Fruit fly (Drosophila melanogaster): ENCODE measurements around the gene CG14692.

The CG14692 gene

dm6 chr3R:10784058-10784499 lies 19.7 kb downstream of the CG14692 start, which contains the start of the genes mRpL37 and Rbp1 (continued):
- TF ChIP-seq CG8290 (GFP tag; optimal IDR thresholded peaks at IDR 0.05) (peak; percentile 71), CG8290 (tag; optimal IDR thresholded peaks at IDR 0.05) (no peak), Dip3 (GFP tag; optimal IDR thresholded peaks at IDR 0.05) (peak; percentile 15), CG2129 (GFP tag; IDR thresholded peaks at IDR 0.05; ENCODE audit: partially characterized antibody) (peak; percentile 98), CG32532 (GFP tag; IDR thresholded peaks at IDR 0.05) (peak; percentile 85), CG13894 (tag; optimal IDR thresholded peaks at IDR 0.05) (no peak), CG30431 (GFP tag; optimal IDR thresholded peaks at IDR 0.05) (peak; percentile 40), CG6765 (GFP tag; optimal IDR thresholded peaks at IDR 0.05) (peak; percentile 29), cas (GFP tag; IDR thresholded peaks at IDR 0.05) (no peak), pum (GFP tag; optimal IDR thresholded peaks at IDR 0.05) (peak; percentile 71), mam (GFP tag; optimal IDR thresholded peaks at IDR 0.05) (peak; percentile 76), hbn (GFP tag; IDR thresholded peaks at IDR 0.05; ENCODE audit: partially characterized antibody) (peak; percentile 78), Ravus (GFP tag; IDR thresholded peaks at IDR 0.05) (no peak; the same call in 1 of the 2 replicates), CG42726 (GFP tag; IDR thresholded peaks at IDR 0.05; ENCODE audit: partially characterized antibody) (no peak), crol (GFP tag; IDR thresholded peaks at IDR 0.05) (no peak), croc (GFP tag; conservative IDR thresholded peaks at IDR 0.05) (peak; percentile 80), HLH4C (GFP tag; IDR thresholded peaks at IDR 0.05; ENCODE audit: partially characterized antibody) (peak; percentile 90), CG10366 (GFP tag; IDR thresholded peaks at IDR 0.05) (peak; percentile 54), Myb (GFP tag; optimal IDR thresholded peaks at IDR 0.05) (no peak), CG3163 (GFP tag; optimal IDR thresholded peaks at IDR 0.05) (no peak), CG32772 (GFP tag; IDR thresholded peaks at IDR 0.05) (peak; percentile 64; the same call in 1 of the 2 replicates), gro (GFP tag; optimal IDR thresholded peaks at IDR 0.05) (no peak), CG7928 (GFP tag; optimal IDR thresholded peaks at IDR 0.05) (peak; percentile 21), Bteb2 (GFP tag; optimal IDR thresholded peaks at IDR 0.05) (peak; percentile 54), CG11723 (GFP tag; optimal IDR thresholded peaks at IDR 0.05) (peak; percentile 19), CG11398 (GFP tag; optimal IDR thresholded peaks at IDR 0.05) (no peak), cato (GFP tag; optimal IDR thresholded peaks at IDR 0.05; ENCODE audit: borderline replicate concordance) (peak; percentile 68), psq (GFP tag; optimal IDR thresholded peaks at IDR 0.05) (peak; percentile 41), aop (GFP tag; IDR thresholded peaks at IDR 0.05) (no peak), nmo (GFP tag; optimal IDR thresholded peaks at IDR 0.05) (peak; percentile 92), sr (GFP tag; IDR thresholded peaks at IDR 0.05) (no peak), Xrp1 (GFP tag; IDR thresholded peaks at IDR 0.05) (peak; percentile 45; the same call in 1 of the 2 replicates), CrebB (tag; optimal IDR thresholded peaks at IDR 0.05) (no peak), fd64A (GFP tag; optimal IDR thresholded peaks at IDR 0.05) (no peak), Deaf1 (tag; optimal IDR thresholded peaks at IDR 0.05) (no peak), Oli (tag; optimal IDR thresholded peaks at IDR 0.05) (peak; percentile 66), sim (GFP tag; IDR thresholded peaks at IDR 0.05) (no peak), CG11085 (GFP tag; IDR thresholded peaks at IDR 0.05) (peak; percentile 27; the same call in 1 of the 2 replicates), nau (GFP tag; optimal IDR thresholded peaks at IDR 0.05) (no peak), gfzf (GFP tag; optimal IDR thresholded peaks at IDR 0.05) (peak; percentile 42), Elba2 (GFP tag; optimal IDR thresholded peaks at IDR 0.05) (peak; percentile 20), CG1233 (GFP tag; optimal IDR thresholded peaks at IDR 0.05) (peak; percentile 73), dati (GFP tag; IDR thresholded peaks at IDR 0.05) (no peak), CG7372 (GFP tag; IDR thresholded peaks at IDR 0.05) (peak; percentile 54; the same call in 1 of the 2 replicates), sc (optimal IDR thresholded peaks at IDR 0.05) (no peak), sc (GFP tag; optimal IDR thresholded peaks at IDR 0.05) (peak; percentile 43), Fer1 (GFP tag; optimal IDR thresholded peaks at IDR 0.05) (peak; percentile 55), CG10267 (tag; optimal IDR thresholded peaks at IDR 0.05) (peak; percentile 80), Dll (GFP tag; IDR thresholded peaks at IDR 0.05; ENCODE audit: partially characterized antibody) (peak; percentile 97), CG2889 (GFP tag; IDR thresholded peaks at IDR 0.05) (no peak), Sry-β (GFP tag; optimal IDR thresholded peaks at IDR 0.05) (peak; percentile 72), Six4 (GFP tag; optimal IDR thresholded peaks at IDR 0.05) (peak; percentile 31)
